Worm (Caenorhabditis elegans) whole organism, L1 larva: ENCODE results near the gene fbxa-30.

Experiments
- C04F5.9 ChIP-seq: sonication (generic microtip); optimal IDR thresholded peaks from 2 replicates; lab custom pipeline; 2016; ENCODE audit warnings: missing genetic modification characterization, missing compliant biosample characterization
- F16B12.6 ChIP-seq: fragments of 150-350 bp; optimal IDR thresholded peaks from 2 replicates; lab custom pipeline; 2014; ENCODE audit warnings: missing biosample characterization, missing genetic modification characterization
- alr-1 ChIP-seq: fragments of 200-800 bp; sonication (Bioruptor generic); optimal IDR thresholded peaks from 2 replicates; lab custom pipeline; 2018; ENCODE audit warnings: borderline replicate concordance, mild to moderate bottlenecking, missing genetic modification characterization, missing compliant biosample characterization
- aly-2 ChIP-seq: fragments of 150-350 bp; optimal IDR thresholded peaks from 2 replicates; lab custom pipeline; 2014; ENCODE audit warnings: missing biosample characterization, missing genetic modification characterization
- ces-1 ChIP-seq: fragments of 150-350 bp; optimal IDR thresholded peaks from 2 replicates; lab custom pipeline; 2014; ENCODE audit warnings: missing biosample characterization, missing genetic modification reagents, missing genetic modification characterization
- dpl-1 ChIP-seq, 3 experiments: fragments of 150-350 bp in 2 of 3; sonication (generic microtip) in 1 of 3; optimal IDR thresholded peaks; 2 replicates each; lab custom pipeline; 2014 to 2017; ENCODE audit warnings: missing biosample characterization in 3 of 3, missing genetic modification characterization in 3 of 3, missing genetic modification reagents in 3 of 3
- dsc-1 ChIP-seq: sonication (generic microtip); optimal IDR thresholded peaks from 2 replicates; lab custom pipeline; 2016; ENCODE audit warnings: mild to moderate bottlenecking, missing genetic modification characterization, missing compliant biosample characterization
- efl-1 ChIP-seq, 4 experiments: fragments of 150-350 bp; optimal IDR thresholded peaks in 3 of 4; peaks in 1 of 4; 1 replicate in 1 of 4; 2 replicates in 3 of 4; lab custom pipeline; 2014; ENCODE audit warnings: missing biosample characterization in 2 of 4, missing genetic modification characterization in 2 of 4, missing genetic modification reagents in 2 of 4
- elt-3 ChIP-seq, 6 experiments: fragments of 150-350 bp in 1 of 6; sonication (generic microtip); optimal IDR thresholded peaks; 2 replicates each; lab custom pipeline; 2017 to 2018; ENCODE audit warnings: missing biosample characterization in 6 of 6, missing genetic modification characterization in 6 of 6, inconsistent platforms in 1 of 6
- hlh-17 ChIP-seq: fragments of 200-800 bp; sonication (Bioruptor generic); optimal IDR thresholded peaks from 2 replicates; lab custom pipeline; 2018; ENCODE audit warnings: missing genetic modification characterization, mild to moderate bottlenecking, missing compliant biosample characterization, moderate library complexity, borderline replicate concordance
- isw-1 ChIP-seq: fragments of 200-800 bp; sonication (Bioruptor generic); IDR thresholded peaks from 2 replicates; pipeline ENCODE4 v1.3.6; 2022; ENCODE audit warnings: missing genetic modification characterization, missing compliant biosample characterization
- jun-1 ChIP-seq: fragments of 150-350 bp; optimal IDR thresholded peaks from 2 replicates; lab custom pipeline; 2014; ENCODE audit warnings: missing biosample characterization, missing genetic modification reagents, missing genetic modification characterization
- lin-14 ChIP-seq: fragments of 200-800 bp; sonication (Bioruptor generic); optimal IDR thresholded peaks from 2 replicates; lab custom pipeline; 2018; ENCODE audit warnings: mild to moderate bottlenecking, missing genetic modification characterization, moderate library complexity, missing compliant biosample characterization
- lin-35 ChIP-seq, 2 experiments: fragments of 150-350 bp; optimal IDR thresholded peaks; 2 replicates each; lab custom pipeline; 2014; ENCODE audit warnings: missing biosample characterization in 2 of 2, missing genetic modification characterization in 2 of 2, missing genetic modification reagents in 2 of 2
- lir-3 ChIP-seq: sonication (generic microtip); optimal IDR thresholded peaks from 2 replicates; lab custom pipeline; 2016; ENCODE audit warnings: mild to moderate bottlenecking, missing genetic modification characterization, moderate library complexity, missing compliant biosample characterization; ENCODE audit not compliant: poor library complexity
- lsy-2 ChIP-seq, 2 experiments: fragments of 150-350 bp; optimal IDR thresholded peaks; 2 replicates each; lab custom pipeline; 2014; ENCODE audit warnings: missing biosample characterization in 2 of 2, missing genetic modification characterization in 2 of 2
- mdl-1 ChIP-seq, 2 experiments: fragments of 150-350 bp; optimal IDR thresholded peaks; 2 replicates each; lab custom pipeline; 2014 to 2017; ENCODE audit warnings: missing biosample characterization in 2 of 2, missing genetic modification characterization in 2 of 2, inconsistent platforms in 1 of 2
- mep-1 ChIP-seq: fragments of 150-350 bp; optimal IDR thresholded peaks from 2 replicates; lab custom pipeline; 2014; ENCODE audit warnings: missing biosample characterization, missing genetic modification characterization
- nhr-11 ChIP-seq: fragments of 150-350 bp; optimal IDR thresholded peaks from 2 replicates; lab custom pipeline; 2014; ENCODE audit warnings: missing biosample characterization, missing genetic modification characterization
- nhr-19 ChIP-seq: fragments of 200-800 bp; sonication (Bioruptor generic); conservative IDR thresholded peaks from 2 replicates; pipeline ENCODE4 v1.3.6; 2022; ENCODE audit warnings: missing genetic modification characterization, missing compliant biosample characterization
- nhr-20 ChIP-seq: sonication (generic microtip); optimal IDR thresholded peaks from 2 replicates; lab custom pipeline; 2016; ENCODE audit warnings: mild to moderate bottlenecking, missing genetic modification characterization, missing compliant biosample characterization
- nhr-71 ChIP-seq: sonication (generic microtip); optimal IDR thresholded peaks from 2 replicates; lab custom pipeline; 2016; ENCODE audit warnings: mild to moderate bottlenecking, missing genetic modification characterization, moderate library complexity, missing compliant biosample characterization
- nhr-76 ChIP-seq: sonication (generic microtip); optimal IDR thresholded peaks from 2 replicates; lab custom pipeline; 2017; ENCODE audit warnings: missing biosample characterization, missing genetic modification characterization
- nhr-77 ChIP-seq: fragments of 150-350 bp; optimal IDR thresholded peaks from 2 replicates; lab custom pipeline; 2014; ENCODE audit warnings: missing biosample characterization, missing genetic modification characterization
- nhr-85 ChIP-seq: sonication (generic microtip); peaks from one replicate; lab custom pipeline; 2016; ENCODE audit warnings: missing genetic modification characterization, inconsistent platforms, missing compliant biosample characterization
- nhr-90 ChIP-seq: sonication (generic microtip); optimal IDR thresholded peaks from 2 replicates; lab custom pipeline; 2016; ENCODE audit warnings: mild to moderate bottlenecking, missing genetic modification characterization, missing compliant biosample characterization; ENCODE audit not compliant: poor library complexity
- pax-3 ChIP-seq: fragments of 200-800 bp; sonication (Bioruptor generic); optimal IDR thresholded peaks from 2 replicates; lab custom pipeline; 2018; ENCODE audit warnings: mild to moderate bottlenecking, missing genetic modification characterization, moderate library complexity, missing compliant biosample characterization
- pqm-1 ChIP-seq: sonication (generic microtip); optimal IDR thresholded peaks from 3 replicates; lab custom pipeline; 2017; ENCODE audit warnings: missing biosample characterization, missing genetic modification characterization
- rnt-1 ChIP-seq: sonication (generic microtip); optimal IDR thresholded peaks from 2 replicates; lab custom pipeline; 2016; ENCODE audit warnings: mild to moderate bottlenecking, missing genetic modification characterization, moderate library complexity, missing compliant biosample characterization
- snu-23 ChIP-seq: sonication (generic microtip); optimal IDR thresholded peaks from 2 replicates; lab custom pipeline; 2016; ENCODE audit warnings: missing genetic modification characterization, missing compliant biosample characterization
- sptf-1 ChIP-seq: fragments of 150-350 bp; optimal IDR thresholded peaks from 2 replicates; lab custom pipeline; 2014; ENCODE audit warnings: missing biosample characterization, missing genetic modification characterization
- sup-37 ChIP-seq: fragments of 200-800 bp; sonication (Bioruptor generic); optimal IDR thresholded peaks from 2 replicates; lab custom pipeline; 2018; ENCODE audit warnings: mild to moderate bottlenecking, missing genetic modification characterization, missing compliant biosample characterization
- swsn-7 ChIP-seq: sonication (generic microtip); optimal IDR thresholded peaks from 2 replicates; lab custom pipeline; 2016; ENCODE audit warnings: missing genetic modification characterization, missing compliant biosample characterization
- tbx-2 ChIP-seq: sonication (generic microtip); optimal IDR thresholded peaks from 2 replicates; lab custom pipeline; 2016; ENCODE audit warnings: missing genetic modification characterization, missing compliant biosample characterization
- unc-30 ChIP-seq: sonication (generic microtip); optimal IDR thresholded peaks from 2 replicates; lab custom pipeline; 2017; ENCODE audit warnings: missing biosample characterization, missing genetic modification characterization
- vab-15 ChIP-seq: sonication (generic microtip); optimal IDR thresholded peaks from 2 replicates; lab custom pipeline; 2017; ENCODE audit warnings: missing genotype, mild to moderate bottlenecking, missing genetic modification characterization, missing compliant biosample characterization
- ztf-11 ChIP-seq, 2 experiments: sonication (generic microtip); optimal IDR thresholded peaks; 2 replicates each; lab custom pipeline; 2016 to 2017; ENCODE audit warnings: missing genetic modification characterization in 2 of 2, missing biosample characterization in 1 of 2, missing compliant biosample characterization in 1 of 2

The fbxa-30 gene

DNA sequence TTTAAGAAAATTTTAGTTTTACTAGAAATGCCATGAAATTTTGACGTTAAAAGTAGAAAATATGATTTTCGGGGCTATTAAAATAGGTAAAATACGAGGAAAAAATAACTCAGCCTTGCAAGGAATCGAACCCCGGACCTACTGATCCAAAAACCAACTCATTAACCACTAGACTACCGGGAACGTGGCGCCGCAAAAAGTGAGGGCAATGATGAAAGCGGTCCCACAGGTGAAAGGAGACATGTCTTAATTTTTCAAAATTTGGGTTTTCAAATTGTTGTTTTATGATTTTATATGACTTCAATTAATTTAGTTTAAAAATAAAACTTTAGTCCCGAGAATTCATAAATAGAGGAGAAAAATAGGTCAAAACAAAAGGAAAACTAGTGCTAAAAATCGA lies 44.7 kb downstream of the fbxa-30 start:
- TF ChIP-seq efl-1 (optimal IDR thresholded peaks at IDR 0.05; lab: Kevin White, UChicago) (no peak), efl-1 (GFP tag; optimal IDR thresholded peaks at IDR 0.05 in 1 of 2; lab: Kevin White, UChicago) (peak in 1 of 2 experiments; percentile 86), pax-3 (tag; lab: Kevin White, UChicago) (no peak)

DNA sequence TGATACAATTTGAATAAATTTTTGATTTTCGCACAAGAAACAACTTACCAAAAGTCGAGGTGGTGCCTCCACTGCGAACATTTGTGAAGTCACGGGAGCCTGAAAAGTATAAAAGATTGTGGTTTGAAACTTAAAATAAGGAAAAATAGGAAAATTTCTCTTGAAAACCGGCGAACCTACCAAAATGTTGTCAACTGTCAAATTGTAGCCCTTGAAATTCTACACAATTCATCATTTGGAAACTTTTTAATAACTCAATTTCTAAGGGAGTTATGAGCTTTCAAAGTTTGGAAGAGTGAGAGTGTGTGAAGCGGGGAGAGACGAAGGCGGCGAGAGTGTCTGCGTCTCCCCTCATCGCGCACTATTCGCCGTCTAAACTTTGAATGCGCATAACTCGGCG lies 45.2 kb downstream of the fbxa-30 start, which contains the start of gene pes-4:
pes-4 (minus strand) TSS at position 101 of the 400 bp plus-strand sequence.
- no peak for TF ChIP-seq dpl-1 (GFP tag; optimal IDR thresholded peaks at IDR 0.05; lab: Kevin White, UChicago)
- TF ChIP-seq ces-1 (GFP tag; lab: Kevin White, UChicago) = no peak
- no peak for TF ChIP-seq dsc-1 (tag; lab: Kevin White, UChicago)
- no peak for TF ChIP-seq ztf-11 (tag; optimal IDR thresholded peaks at IDR 0.05; lab: Kevin White, UChicago)

- TF ChIP-seq nhr-85 (tag; lab: Kevin White, UChicago) = no peak
- TF ChIP-seq mep-1 = no peak
- TF ChIP-seq dpl-1 (GFP tag; optimal IDR thresholded peaks at IDR 0.05; lab: Kevin White, UChicago) = no peak
- no peak for TF ChIP-seq mdl-1 (tag; optimal IDR thresholded peaks at IDR 0.05; lab: Kevin White, UChicago)
- no peak for TF ChIP-seq elt-3 (tag; optimal IDR thresholded peaks at IDR 0.05; lab: Kevin White, UChicago)
- no peak for TF ChIP-seq F16B12.6 (tag; lab: Kevin White, UChicago)
- TF ChIP-seq lin-35 (GFP tag; optimal IDR thresholded peaks at IDR 0.05; lab: Kevin White, UChicago) = no peak
- no peak for TF ChIP-seq sup-37 (GFP tag; lab: Kevin White, UChicago)
- no peak for TF ChIP-seq hlh-17
- no peak for TF ChIP-seq jun-1 (tag; lab: Kevin White, UChicago)
- no peak for TF ChIP-seq dsc-1 (tag; lab: Kevin White, UChicago)
- TF ChIP-seq nhr-11 = no peak
- TF ChIP-seq pqm-1 (tag; lab: Kevin White, UChicago) = no peak
- TF ChIP-seq lir-3 (tag; lab: Kevin White, UChicago) = no peak
- no peak for TF ChIP-seq aly-2 (tag; lab: Kevin White, UChicago)
- no peak for TF ChIP-seq nhr-76
- TF ChIP-seq rnt-1 (tag; lab: Kevin White, UChicago) = no peak
- no peak for TF ChIP-seq vab-15 (tag; lab: Kevin White, UChicago)
- no peak for TF ChIP-seq sptf-1 (tag; lab: Kevin White, UChicago)
Measured at ce11 chrIII:1229510-1229909, 45.9 kb downstream of the fbxa-30 start.

DNA sequence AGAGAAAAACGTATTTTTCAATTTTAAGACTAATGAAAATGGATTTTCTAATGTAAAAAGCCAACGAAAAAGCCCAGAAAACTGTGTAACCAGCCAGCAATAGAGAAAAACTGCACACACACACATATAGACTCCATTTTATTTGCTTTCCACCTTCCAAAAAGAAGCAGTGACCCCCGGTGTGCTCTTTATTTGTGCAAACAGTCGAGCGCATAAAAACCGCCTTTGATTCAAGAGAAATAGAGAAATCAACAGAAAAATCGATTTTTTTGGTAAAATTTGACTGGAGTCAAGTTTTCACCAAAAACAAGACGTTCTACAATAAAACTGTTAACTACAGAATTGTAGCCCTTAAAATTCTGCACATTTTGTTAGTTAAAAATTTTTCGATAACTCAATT lies 46.8 kb downstream of the fbxa-30 start:
- TF ChIP-seq swsn-7 (tag; lab: Kevin White, UChicago) (no peak), nhr-19 (GFP tag; lab: Robert Waterston, UW) (no peak), unc-30 (tag; lab: Kevin White, UChicago) (no peak), alr-1 (tag; lab: Kevin White, UChicago) (no peak), nhr-90 (tag; lab: Kevin White, UChicago) (no peak), isw-1 (no peak), hlh-17 (no peak)

- peak; percentile 19 for TF ChIP-seq nhr-20
- TF ChIP-seq snu-23 = no peak
- peak; percentile 9 for TF ChIP-seq tbx-2 (tag; lab: Kevin White, UChicago)
- TF ChIP-seq efl-1 (optimal IDR thresholded peaks at IDR 0.05; lab: Kevin White, UChicago) = no peak
- peak in 1 of 2 experiments; percentile 74 for TF ChIP-seq efl-1 (GFP tag; optimal IDR thresholded peaks at IDR 0.05 in 1 of 2; lab: Kevin White, UChicago)
- TF ChIP-seq C04F5.9 (tag; lab: Kevin White, UChicago) = no peak
- TF ChIP-seq lsy-2 (tag; optimal IDR thresholded peaks at IDR 0.05; lab: Kevin White, UChicago) = peak in 1 of 2 experiments; percentile 18
- peak; percentile 24 for TF ChIP-seq lin-14 (GFP tag; lab: Kevin White, UChicago)
- peak; percentile 0 for TF ChIP-seq nhr-71
- peak; percentile 12 for TF ChIP-seq nhr-77 (tag; lab: Kevin White, UChicago)
Measured at ce11 chrIII:1226256-1226655, 49.2 kb downstream of the fbxa-30 start.
